Worm (Caenorhabditis elegans): ENCODE measurements around the gene F42A9.3.

F42A9.3 gene

DNA sequence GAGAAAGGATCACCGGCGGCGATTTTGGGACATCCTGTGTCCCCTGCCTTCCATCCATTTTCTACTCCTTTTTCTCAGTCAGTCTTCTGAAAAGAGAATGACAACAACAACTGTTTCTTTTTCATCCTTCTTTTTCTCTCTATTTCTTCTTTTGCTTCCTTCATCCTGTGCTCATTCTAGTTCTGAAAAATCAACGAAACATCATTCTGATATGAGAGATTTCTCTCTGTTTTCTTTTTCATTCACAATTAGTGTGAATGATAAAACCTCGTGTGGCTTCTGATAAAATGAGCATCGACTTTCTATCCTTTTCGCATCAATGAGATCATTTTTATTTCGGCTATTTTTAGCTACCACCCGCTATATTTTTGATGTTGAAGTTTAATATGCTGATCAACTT, 11.8 kb upstream of the F42A9.3 start (continued):
- TF ChIP-seq nhr-111 (GFP tag; optimal IDR thresholded peaks at IDR 0.05) (no peak), nhr-77 (tag; optimal IDR thresholded peaks at IDR 0.05) (no peak), Y48G9A.11 (GFP tag; IDR thresholded peaks at IDR 0.05) (no peak), lin-29 (GFP tag; IDR thresholded peaks at IDR 0.05) (no peak), lin-15B (tag; optimal IDR thresholded peaks at IDR 0.05) (no peak), zfp-3 (GFP tag; conservative IDR thresholded peaks at IDR 0.05) (no peak)

DNA sequence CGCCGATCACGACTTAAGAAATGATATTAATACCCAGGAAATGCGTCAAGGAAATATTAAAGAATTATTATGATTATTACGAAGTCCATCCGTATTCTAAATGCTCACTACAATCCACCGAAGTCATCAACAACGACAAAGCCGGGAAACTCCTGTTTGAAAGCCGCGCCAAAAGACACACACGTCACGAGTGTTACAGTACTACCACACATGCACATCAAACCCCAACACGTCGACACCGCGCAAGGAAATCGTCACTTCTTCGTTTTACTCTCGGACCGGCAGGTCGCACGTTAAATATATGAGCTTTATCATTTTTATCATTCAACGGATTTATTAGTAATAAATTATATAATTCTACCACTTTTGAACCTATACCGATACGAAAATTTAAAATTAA, 9.6 kb upstream of the F42A9.3 start:
- TF ChIP-seq snpc-1.2 (GFP tag; IDR thresholded peaks at IDR 0.05): 0 out of 2 replicates have a peak, but pooled peaks have one; percentile 15

DNA sequence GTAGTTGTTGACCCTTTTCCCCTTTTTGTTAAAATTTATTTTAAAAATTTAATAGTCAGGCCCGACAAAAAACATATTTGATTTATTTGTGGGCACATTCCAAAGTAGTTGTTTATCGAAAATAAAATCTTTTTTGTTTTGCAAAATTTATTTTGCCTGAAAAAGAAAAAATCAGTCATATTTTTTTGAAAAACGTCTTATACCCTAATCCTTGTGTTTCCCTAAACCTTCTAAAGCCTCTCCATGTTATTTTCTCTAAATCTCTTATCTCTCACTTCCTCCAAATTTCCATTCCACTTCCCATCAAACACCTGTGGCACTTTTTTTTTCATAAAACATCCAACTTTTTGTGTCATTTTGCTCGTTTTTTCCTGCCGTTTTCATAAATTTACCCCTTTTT, 8.9 kb upstream of the F42A9.3 start:
- TF ChIP-seq F49E8.2 (tag; optimal IDR thresholded peaks at IDR 0.05; ENCODE audit: borderline replicate concordance): no peak
- no peak for TF ChIP-seq dmd-6 (GFP tag; IDR thresholded peaks at IDR 0.05)
- no peak for TF ChIP-seq nhr-41 (GFP tag; IDR thresholded peaks at IDR 0.05)
- TF ChIP-seq nhr-111 (GFP tag; optimal IDR thresholded peaks at IDR 0.05): no peak
- TF ChIP-seq mdt-29 (GFP tag; IDR thresholded peaks at IDR 0.05): no peak
- no peak for TF ChIP-seq ama-1 (optimal IDR thresholded peaks at IDR 0.05)
- TF ChIP-seq Y105C5A.15 (GFP tag; IDR thresholded peaks at IDR 0.05): no peak

DNA sequence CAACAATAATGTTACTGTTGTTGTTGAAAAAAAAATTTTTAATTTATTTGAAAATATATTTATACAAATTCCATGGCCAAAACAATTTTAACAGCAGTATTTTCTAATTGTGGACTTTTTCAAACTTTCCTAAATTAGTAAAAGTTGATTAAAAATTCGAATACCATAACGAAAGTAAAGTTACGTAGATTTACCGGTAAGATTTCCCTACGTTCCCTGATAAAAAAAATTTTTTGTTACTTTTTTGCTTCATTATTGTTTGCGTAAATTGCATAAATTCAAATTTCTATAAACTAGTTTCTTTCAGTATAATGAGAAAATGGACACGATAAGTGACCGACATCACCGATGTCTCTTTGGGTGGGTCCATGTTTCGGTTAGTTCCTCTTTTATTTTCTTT, 8.1 kb upstream of the F42A9.3 start, which contains the start of gene F42A9.6:
F42A9.6 (plus strand) TSS at position 301 of the 400 bp plus-strand sequence.
- no peak for TF ChIP-seq cey-2 (tag; optimal IDR thresholded peaks at IDR 0.05; ENCODE audit: borderline replicate concordance, insufficient read depth)
- no peak for TF ChIP-seq F10B5.3 (tag; optimal IDR thresholded peaks at IDR 0.05)
- TF ChIP-seq D1046.2 (GFP tag; IDR thresholded peaks at IDR 0.05): no peak
- TF ChIP-seq fkh-10 (GFP tag; optimal IDR thresholded peaks at IDR 0.05): no peak
- TF ChIP-seq egl-27 (tag; optimal IDR thresholded peaks at IDR 0.05): no peak
- TF ChIP-seq lin-15B (tag; optimal IDR thresholded peaks at IDR 0.05): no peak
- no peak for TF ChIP-seq egl-43 (GFP tag; IDR thresholded peaks at IDR 0.05)
- TF ChIP-seq zip-2 (tag; optimal IDR thresholded peaks at IDR 0.05): no peak
- no peak for TF ChIP-seq daf-19 (GFP tag; conservative IDR thresholded peaks at IDR 0.05)
- TF ChIP-seq dpl-1 (GFP tag; optimal IDR thresholded peaks at IDR 0.05): no peak
- no peak for TF ChIP-seq zfp-2 (tag; optimal IDR thresholded peaks at IDR 0.05)
- TF ChIP-seq madf-9 (GFP tag; conservative IDR thresholded peaks at IDR 0.05): no peak

DNA sequence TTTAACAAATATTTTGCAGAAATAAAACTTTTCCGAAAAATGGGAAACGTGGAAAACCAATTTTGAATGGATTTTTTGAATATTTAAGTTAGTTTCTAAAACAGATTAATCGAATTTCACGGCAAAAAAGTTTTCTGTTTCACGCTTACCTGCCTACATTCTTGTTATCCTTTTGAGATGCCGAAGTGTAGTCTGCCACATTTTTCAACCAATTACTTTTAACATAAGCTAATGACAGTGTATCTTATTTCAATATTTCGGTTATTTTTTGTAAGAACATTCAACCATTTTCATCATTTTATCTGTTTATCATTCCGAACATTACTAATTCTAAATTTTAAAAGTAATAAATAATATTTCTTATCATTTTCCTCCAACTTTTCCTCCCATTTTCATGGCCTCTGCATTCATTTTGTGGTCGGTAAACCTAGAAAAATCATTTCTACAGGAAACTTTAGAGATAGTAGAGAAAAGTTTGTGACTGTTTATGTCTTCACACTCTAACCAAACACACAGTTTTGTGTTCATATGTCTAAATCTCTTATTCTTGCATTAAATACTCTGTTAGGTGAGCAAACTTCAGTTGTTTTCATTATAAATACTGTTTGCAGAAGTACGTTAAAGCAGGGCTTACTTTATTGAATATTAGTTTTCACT, 5.0 kb upstream of the F42A9.3 start, which contains the start of the genes F42A9.17 and cyp-33E2:
F42A9.17 (minus strand) TSS at position 51 of the 657 bp plus-strand sequence.
cyp-33E2 (plus strand) TSS at position 449 of the 657 bp plus-strand sequence.
- TF ChIP-seq egl-43 (GFP tag; IDR thresholded peaks at IDR 0.05): no peak
- TF ChIP-seq ama-1 (optimal IDR thresholded peaks at IDR 0.05): no peak
- no peak for TF ChIP-seq ztf-11 (tag; optimal IDR thresholded peaks at IDR 0.05)
- TF ChIP-seq nhr-77 (tag; optimal IDR thresholded peaks at IDR 0.05): peak; percentile 44
- TF ChIP-seq snpc-4 (tag; optimal IDR thresholded peaks at IDR 0.05): no peak
- no peak for TF ChIP-seq pha-4 (GFP tag; IDR thresholded peaks at IDR 0.05)
- peak; percentile 12 for TF ChIP-seq pha-4 (tag; optimal IDR thresholded peaks at IDR 0.05)
- no peak for TF ChIP-seq nhr-41 (GFP tag; IDR thresholded peaks at IDR 0.05)
- TF ChIP-seq dpl-1 (GFP tag; optimal IDR thresholded peaks at IDR 0.05): no peak
- TF ChIP-seq hmg-1.1 (GFP tag; IDR thresholded peaks at IDR 0.05): no peak
- no peak for TF ChIP-seq F44E2.7 (GFP tag; IDR thresholded peaks at IDR 0.05)
- no peak for TF ChIP-seq cey-2 (tag; optimal IDR thresholded peaks at IDR 0.05; ENCODE audit: borderline replicate concordance, insufficient read depth)
- TF ChIP-seq daf-12 (tag; optimal IDR thresholded peaks at IDR 0.05): no peak
- TF ChIP-seq nhr-11 (tag; optimal IDR thresholded peaks at IDR 0.05): no peak
- no peak for TF ChIP-seq Y75B8A.6 (GFP tag; IDR thresholded peaks at IDR 0.05)
- no peak for TF ChIP-seq rbr-2 (tag; optimal IDR thresholded peaks at IDR 0.05)
- no peak for TF ChIP-seq Y48G9A.11 (GFP tag; IDR thresholded peaks at IDR 0.05)
- no peak for TF ChIP-seq zip-2 (tag; optimal IDR thresholded peaks at IDR 0.05)
- TF ChIP-seq F26F4.8 (GFP tag; conservative IDR thresholded peaks at IDR 0.05): no peak
- no peak for TF ChIP-seq mxl-2 (GFP tag; conservative IDR thresholded peaks at IDR 0.05)
- no peak for TF ChIP-seq aly-2 (tag; optimal IDR thresholded peaks at IDR 0.05)
- TF ChIP-seq ces-1 (GFP tag; optimal IDR thresholded peaks at IDR 0.05): no peak
- peak; percentile 61 for TF ChIP-seq dve-1 (tag; optimal IDR thresholded peaks at IDR 0.05; ENCODE audit: insufficient read depth)
- TF ChIP-seq ctbp-1 (GFP tag; IDR thresholded peaks at IDR 0.05): no peak
- TF ChIP-seq nhr-76 (tag; optimal IDR thresholded peaks at IDR 0.05): no peak
- no peak for TF ChIP-seq zag-1 (tag; optimal IDR thresholded peaks at IDR 0.05)
- TF ChIP-seq daf-8 (GFP tag; IDR thresholded peaks at IDR 0.05): no peak
- TF ChIP-seq pqm-1 (tag; optimal IDR thresholded peaks at IDR 0.05): peak; percentile 90
